Worm (Caenorhabditis elegans) whole organism, early embryonic: ENCODE results near the gene T19C3.5.

Source experiments
- B0310.2 ChIP-seq: sonication (generic microtip); optimal IDR thresholded peaks from 2 replicates; lab custom pipeline; 2016; ENCODE audit warnings: mild to moderate bottlenecking, missing genetic modification characterization, missing compliant biosample characterization
- aly-1 ChIP-seq: sonication (generic microtip); optimal IDR thresholded peaks from 2 replicates; lab custom pipeline; 2016; ENCODE audit warnings: missing genetic modification characterization, missing compliant biosample characterization
- ama-1 ChIP-seq: fragments of 150-350 bp; optimal IDR thresholded peaks from 2 replicates; lab custom pipeline; 2014
- ceh-13 ChIP-seq: fragments of 200-800 bp; sonication (Bioruptor generic); optimal IDR thresholded peaks from 2 replicates; lab custom pipeline; 2018; ENCODE audit warnings: mild to moderate bottlenecking, missing genetic modification characterization, missing compliant biosample characterization
- flt-1 ChIP-seq: fragments of 200-800 bp; sonication (Bioruptor generic); IDR thresholded peaks from 2 replicates; pipeline ENCODE4 v1.3.6; 2022; ENCODE audit warnings: missing genetic modification characterization, missing compliant biosample characterization
- hmg-4 ChIP-seq: fragments of 200-800 bp; sonication (Bioruptor generic); optimal IDR thresholded peaks from 2 replicates; lab custom pipeline; 2018; ENCODE audit warnings: mild to moderate bottlenecking, missing genetic modification characterization, missing compliant biosample characterization
- hnd-1 ChIP-seq: sonication (generic microtip); optimal IDR thresholded peaks from 2 replicates; lab custom pipeline; 2016; ENCODE audit warnings: missing genetic modification characterization, missing compliant biosample characterization
- scrt-1 ChIP-seq: fragments of 200-800 bp; sonication (Bioruptor generic); IDR thresholded peaks from 2 replicates; pipeline ENCODE4 v1.3.6; 2022; ENCODE audit warnings: missing genetic modification characterization, missing compliant biosample characterization
- sea-1 ChIP-seq: fragments of 200-800 bp; sonication (Bioruptor generic); conservative IDR thresholded peaks from 2 replicates; pipeline ENCODE4 v1.3.6; 2022; ENCODE audit warnings: missing genetic modification characterization, missing compliant biosample characterization
- tbx-11 ChIP-seq: fragments of 200-800 bp; sonication (Bioruptor generic); IDR thresholded peaks from 2 replicates; pipeline ENCODE4 v1.3.6; 2022; ENCODE audit warnings: missing genetic modification characterization, missing compliant biosample characterization
- tbx-37 ChIP-seq: fragments of 200-800 bp; sonication (Bioruptor generic); conservative IDR thresholded peaks from 2 replicates; pipeline ENCODE4 v1.3.6; 2022; ENCODE audit warnings: missing genetic modification reagents, missing genetic modification characterization, missing compliant biosample characterization

DNA sequence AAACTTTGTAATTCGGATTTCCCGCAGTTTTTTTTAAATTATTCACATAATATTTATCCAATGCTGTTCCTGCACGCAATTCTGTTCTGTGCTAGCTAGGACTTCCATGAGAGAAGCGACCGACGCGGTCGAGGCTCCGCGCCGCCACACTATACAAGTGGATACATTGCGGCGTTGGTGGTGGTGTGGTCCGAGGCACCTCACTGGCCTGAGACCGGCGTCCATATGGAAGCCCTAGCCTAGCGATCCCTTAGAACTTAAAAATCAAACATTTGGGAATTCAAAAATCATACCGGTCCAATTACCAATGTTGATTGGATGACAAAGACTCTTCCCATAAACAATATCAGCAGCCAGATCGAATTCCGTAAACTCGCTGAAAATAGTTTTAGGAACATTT is 1.6 kb downstream of the T19C3.5 start:
- TF ChIP-seq flt-1 (GFP tag; lab: Robert Waterston, UW) (no peak), hmg-4 (GFP tag; lab: Kevin White, UChicago) (no peak), aly-1 (tag; lab: Kevin White, UChicago) (no peak), ceh-13 (no peak), hnd-1 (tag; lab: Kevin White, UChicago) (no peak), scrt-1 (GFP tag; lab: Robert Waterston, UW) (no peak), B0310.2 (tag; lab: Kevin White, UChicago) (no peak), sea-1 (GFP tag; lab: Robert Waterston, UW) (no peak), ama-1 (no peak), tbx-11 (no peak), tbx-37 (no peak)
